Worm (Caenorhabditis elegans): ENCODE results near the gene osm-3.

ce11 chrIV:3766589-3766988, 34.3 kb downstream of the osm-3 start, which contains the start of gene vab-2:
- TF ChIP-seq elt-1 (tag; optimal IDR thresholded peaks at IDR 0.05) (no peak), ztf-4 (tag; optimal IDR thresholded peaks at IDR 0.05) (no peak), zag-1 (tag; optimal IDR thresholded peaks at IDR 0.05) (no peak)
